Worm (Caenorhabditis elegans): Measurements from ENCODE around the gene F40A3.4.

The F40A3.4 gene

ce11 chrV:7861792-7862191 lies 13.8 kb upstream of the F40A3.4 start, which contains the start of gene C37C3.17:
Gene C37C3.17, minus strand, starts transcription at chrV:7861892.
- TF ChIP-seq bed-3 (GFP tag; optimal IDR thresholded peaks at IDR 0.05) (no peak), unc-62 (GFP tag; optimal IDR thresholded peaks at IDR 0.05) (no peak), sptf-1 (tag; optimal IDR thresholded peaks at IDR 0.05) (no peak), zip-8 (tag; optimal IDR thresholded peaks at IDR 0.05) (no peak), M03D4.4 (tag; optimal IDR thresholded peaks at IDR 0.05) (no peak), nhr-2 (tag; optimal IDR thresholded peaks at IDR 0.05) (no peak), ceh-83 (GFP tag; optimal IDR thresholded peaks at IDR 0.05) (no peak), lin-32 (GFP tag; optimal IDR thresholded peaks at IDR 0.05) (no peak), cnd-1 (tag; optimal IDR thresholded peaks at IDR 0.05) (no peak)

- TF ChIP-seq nhr-237 (tag; optimal IDR thresholded peaks at IDR 0.05) (no peak), ztf-11 (tag; optimal IDR thresholded peaks at IDR 0.05) (no peak), cnd-1 (tag; optimal IDR thresholded peaks at IDR 0.05) (no peak), flh-1 (GFP tag; optimal IDR thresholded peaks at IDR 0.05) (no peak), unc-120 (tag; optimal IDR thresholded peaks at IDR 0.05; ENCODE audit: poor library complexity, severe bottlenecking) (no peak), blmp-1 (tag; optimal IDR thresholded peaks at IDR 0.05) (no peak), elt-1 (tag; optimal IDR thresholded peaks at IDR 0.05; ENCODE audit: borderline replicate concordance, insufficient read depth) (no peak), bed-3 (GFP tag; optimal IDR thresholded peaks at IDR 0.05) (no peak), drap-1 (GFP tag; optimal IDR thresholded peaks at IDR 0.05) (no peak), nhr-28 (tag; optimal IDR thresholded peaks at IDR 0.05) (no peak), ces-1 (GFP tag; optimal IDR thresholded peaks at IDR 0.05) (no peak), unc-62 (GFP tag; optimal IDR thresholded peaks at IDR 0.05) (no peak), lin-13 (tag; optimal IDR thresholded peaks at IDR 0.05) (no peak), mep-1 (tag; optimal IDR thresholded peaks at IDR 0.05) (no peak), nhr-76 (tag; optimal IDR thresholded peaks at IDR 0.05) (no peak), lin-32 (GFP tag; optimal IDR thresholded peaks at IDR 0.05) (no peak), sem-2 (GFP tag; optimal IDR thresholded peaks at IDR 0.05) (no peak), elt-3 (tag; optimal IDR thresholded peaks at IDR 0.05) (no peak), zip-8 (tag; optimal IDR thresholded peaks at IDR 0.05) (no peak)
Measured at ce11 chrV:7863020-7863523, 12.5 kb upstream of the F40A3.4 start, which contains the start of gene C37C3.10. Gene C37C3.10, minus strand, starts transcription at chrV:7863070.

- TF ChIP-seq elt-1 (tag; optimal IDR thresholded peaks at IDR 0.05; ENCODE audit: borderline replicate concordance, insufficient read depth) (no peak), mep-1 (tag; optimal IDR thresholded peaks at IDR 0.05) (no peak), mls-2 (tag; optimal IDR thresholded peaks at IDR 0.05) (no peak), lsy-2 (tag; optimal IDR thresholded peaks at IDR 0.05) (no peak), ztf-11 (tag; optimal IDR thresholded peaks at IDR 0.05) (no peak), sem-2 (GFP tag; optimal IDR thresholded peaks at IDR 0.05) (no peak), ces-1 (GFP tag; optimal IDR thresholded peaks at IDR 0.05) (no peak), lin-13 (tag; optimal IDR thresholded peaks at IDR 0.05) (no peak), mab-5 (tag; optimal IDR thresholded peaks at IDR 0.05) (no peak), flh-1 (GFP tag; optimal IDR thresholded peaks at IDR 0.05) (no peak), unc-120 (tag; optimal IDR thresholded peaks at IDR 0.05; ENCODE audit: poor library complexity, severe bottlenecking) (no peak), blmp-1 (tag; optimal IDR thresholded peaks at IDR 0.05) (no peak), zip-8 (tag; optimal IDR thresholded peaks at IDR 0.05) (no peak), nhr-28 (tag; optimal IDR thresholded peaks at IDR 0.05) (no peak), tbx-8 (GFP tag; optimal IDR thresholded peaks at IDR 0.05) (no peak), ham-2 (GFP tag; optimal IDR thresholded peaks at IDR 0.05) (no peak), nhr-237 (tag; optimal IDR thresholded peaks at IDR 0.05) (no peak), unc-62 (GFP tag; optimal IDR thresholded peaks at IDR 0.05) (no peak), unc-39 (tag; optimal IDR thresholded peaks at IDR 0.05) (no peak), ceh-83 (GFP tag; optimal IDR thresholded peaks at IDR 0.05) (no peak)
Measured at ce11 chrV:7864663-7865062, 10.9 kb upstream of the F40A3.4 start, which contains the start of gene C37C3.11. Gene C37C3.11, minus strand, starts transcription at chrV:7864763.

- TF ChIP-seq tbx-8 (GFP tag; optimal IDR thresholded peaks at IDR 0.05) = no peak
- no peak for TF ChIP-seq bed-3 (GFP tag; optimal IDR thresholded peaks at IDR 0.05)
- no peak for TF ChIP-seq nhr-12 (tag; optimal IDR thresholded peaks at IDR 0.05)
- TF ChIP-seq pha-4 (tag; optimal IDR thresholded peaks at IDR 0.05) = no peak
- TF ChIP-seq zip-8 (tag; optimal IDR thresholded peaks at IDR 0.05) = no peak
- TF ChIP-seq ces-1 (GFP tag; optimal IDR thresholded peaks at IDR 0.05) = no peak
- TF ChIP-seq ham-2 (GFP tag; optimal IDR thresholded peaks at IDR 0.05) = no peak
- TF ChIP-seq ceh-39 (tag; optimal IDR thresholded peaks at IDR 0.05) = no peak
- no peak for TF ChIP-seq nhr-237 (tag; optimal IDR thresholded peaks at IDR 0.05)
- TF ChIP-seq ceh-83 (GFP tag; optimal IDR thresholded peaks at IDR 0.05) = no peak
- no peak for TF ChIP-seq mls-2 (tag; optimal IDR thresholded peaks at IDR 0.05)
- no peak for TF ChIP-seq lin-32 (GFP tag; optimal IDR thresholded peaks at IDR 0.05)
- no peak for TF ChIP-seq ceh-43 (GFP tag; optimal IDR thresholded peaks at IDR 0.05)
- TF ChIP-seq M03D4.4 (tag; optimal IDR thresholded peaks at IDR 0.05) = no peak
- TF ChIP-seq sptf-1 (tag; optimal IDR thresholded peaks at IDR 0.05) = no peak
- TF ChIP-seq nhr-28 (tag; optimal IDR thresholded peaks at IDR 0.05) = no peak
- TF ChIP-seq drap-1 (GFP tag; optimal IDR thresholded peaks at IDR 0.05) = no peak
Measured at ce11 chrV:7870707-7871106, 4.8 kb upstream of the F40A3.4 start, which contains the start of gene nipi-4. Gene nipi-4, minus strand, starts transcription at chrV:7870807.
